Worm (Caenorhabditis elegans) whole organism, mixed stage, embryonic: Measurements from ENCODE around the gene enpp-1.

Experiments used
- elt-1 ChIP-seq: sonication (generic microtip); optimal IDR thresholded peaks from 2 replicates; lab custom pipeline; 2017; ENCODE audit warnings: missing genetic modification characterization, mild to moderate bottlenecking, missing compliant biosample characterization, antibody characterized with exemption, moderate library complexity, borderline replicate concordance; ENCODE audit not compliant: insufficient read depth
- hlh-1 ChIP-seq: fragments of 150-350 bp; optimal IDR thresholded peaks from 2 replicates; lab custom pipeline; 2014; ENCODE audit warnings: missing biosample characterization, missing genetic modification reagents, missing genetic modification characterization
- nhr-28 ChIP-seq: fragments of 150-350 bp; optimal IDR thresholded peaks from 2 replicates; lab custom pipeline; 2014; ENCODE audit warnings: missing biosample characterization, missing genetic modification characterization
- snpc-4 ChIP-seq: fragments of 150-350 bp; optimal IDR thresholded peaks from 2 replicates; lab custom pipeline; 2014; ENCODE audit warnings: missing biosample characterization, missing genetic modification characterization
- unc-120 ChIP-seq: sonication (generic microtip); optimal IDR thresholded peaks from 2 replicates; lab custom pipeline; 2017; ENCODE audit warnings: missing genetic modification characterization, missing compliant biosample characterization; ENCODE audit not compliant: poor library complexity, severe bottlenecking
- ztf-11 ChIP-seq: fragments of 150-350 bp; optimal IDR thresholded peaks from 2 replicates; lab custom pipeline; 2014; ENCODE audit warnings: missing biosample characterization, missing genetic modification characterization

DNA sequence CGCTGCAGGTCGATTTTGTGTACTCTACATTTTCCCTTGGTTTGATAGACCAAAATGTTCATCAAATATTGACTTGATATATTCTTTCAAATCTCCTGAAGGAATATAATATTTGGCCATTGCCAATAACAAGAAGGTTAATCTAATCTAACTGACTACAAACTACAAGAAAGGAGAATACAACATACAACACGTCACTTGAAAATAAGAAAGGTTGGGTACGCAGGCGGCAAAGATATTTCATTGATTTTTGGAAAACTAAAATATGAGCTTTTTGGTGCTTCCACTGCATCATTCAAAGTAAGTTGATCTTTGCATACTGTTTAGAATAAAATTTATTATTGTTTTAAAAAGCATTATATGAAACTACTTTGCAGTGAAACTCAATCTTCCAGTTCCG lies 33.1 kb upstream of the enpp-1 start, which contains the start of gene nhr-209:
- TF ChIP-seq hlh-1 (tag; lab: Kevin White, UChicago) (no peak), ztf-11 (tag; lab: Kevin White, UChicago) (no peak), snpc-4 (tag; lab: Kevin White, UChicago) (no peak), unc-120 (tag; lab: Kevin White, UChicago) (no peak), nhr-28 (no peak), elt-1 (no peak)
